Fruit fly (Drosophila melanogaster) whole organism, adult: ENCODE data around the gene CG31886.

Source experiments
- CG11617 ChIP-seq: fragments of 200-800 bp; sonication (Bioruptor generic); optimal IDR thresholded peaks from 2 replicates; lab custom pipeline; 2017; ENCODE audit warnings: mild to moderate bottlenecking, missing biosample characterization, missing genetic modification reagents, missing genetic modification characterization
- CG12768 ChIP-seq: fragments of 200-800 bp; sonication (Bioruptor generic); optimal IDR thresholded peaks from 2 replicates; lab custom pipeline; 2017; ENCODE audit warnings: missing biosample characterization, missing genetic modification characterization, mild to moderate bottlenecking, moderate library complexity, missing genetic modification reagents
- CG14711 ChIP-seq: fragments of 200-800 bp; sonication (Bioruptor generic); optimal IDR thresholded peaks from 2 replicates; lab custom pipeline; 2018; ENCODE audit warnings: missing biosample characterization, mild to moderate bottlenecking, missing genetic modification characterization, moderate library complexity
- CG1620 ChIP-seq: fragments of 200-800 bp; sonication (Bioruptor generic); optimal IDR thresholded peaks from 2 replicates; lab custom pipeline; 2016; ENCODE audit warnings: missing biosample characterization, missing genetic modification characterization
- CG33017 ChIP-seq: fragments of 200-800 bp; sonication (Bioruptor generic); optimal IDR thresholded peaks from 2 replicates; lab custom pipeline; 2018; ENCODE audit warnings: missing biosample characterization, mild to moderate bottlenecking, missing genetic modification characterization, moderate library complexity
- CG5204 ChIP-seq: fragments of 200-800 bp; sonication (Bioruptor generic); optimal IDR thresholded peaks from 2 replicates; lab custom pipeline; 2016; ENCODE audit warnings: missing biosample characterization, missing genetic modification characterization
- CG7045 ChIP-seq: fragments of 200-800 bp; sonication (Bioruptor generic); optimal IDR thresholded peaks from 2 replicates; lab custom pipeline; 2017; ENCODE audit warnings: missing biosample characterization, mild to moderate bottlenecking, missing genetic modification characterization
- CG7101 ChIP-seq: fragments of 200-800 bp; sonication (Bioruptor generic); optimal IDR thresholded peaks from 2 replicates; lab custom pipeline; 2018; ENCODE audit warnings: missing biosample characterization, mild to moderate bottlenecking, missing genetic modification characterization, moderate library complexity
- Clk ChIP-seq: fragments of 200-800 bp; sonication (Bioruptor generic); optimal IDR thresholded peaks from 2 replicates; lab custom pipeline; 2017; ENCODE audit warnings: missing biosample characterization, missing genetic modification characterization
- Crg-1 ChIP-seq: fragments of 200-800 bp; sonication (Bioruptor generic); optimal IDR thresholded peaks from 2 replicates; lab custom pipeline; 2016; ENCODE audit warnings: missing biosample characterization, missing genetic modification characterization
- Hr96 ChIP-seq: fragments of 200-800 bp; sonication (Bioruptor generic); optimal IDR thresholded peaks from 2 replicates; lab custom pipeline; 2016; ENCODE audit warnings: missing biosample characterization, missing genetic modification characterization
- Mnt ChIP-seq: fragments of 200-800 bp; sonication (Bioruptor generic); optimal IDR thresholded peaks from 2 replicates; lab custom pipeline; 2016; ENCODE audit warnings: missing biosample characterization, mild to moderate bottlenecking, missing genetic modification characterization
- bab1 ChIP-seq: fragments of 200-800 bp; sonication (Bioruptor generic); optimal IDR thresholded peaks from 3 replicates; lab custom pipeline; 2019; ENCODE audit warnings: missing biosample characterization, mild to moderate bottlenecking, missing genetic modification characterization, moderate library complexity
- cic ChIP-seq: fragments of 200-800 bp; sonication (Bioruptor generic); optimal IDR thresholded peaks from 2 replicates; lab custom pipeline; 2017; ENCODE audit warnings: missing biosample characterization, mild to moderate bottlenecking, missing genetic modification characterization, moderate library complexity
- cnc ChIP-seq, 2 experiments: fragments of >200 bp; optimal IDR thresholded peaks; 2 replicates each; lab custom pipeline; 2017
- kay ChIP-seq: fragments of 200-800 bp; sonication (Bioruptor generic); peaks from one replicate; lab custom pipeline; 2016; ENCODE audit warnings: missing biosample characterization, missing genetic modification characterization, borderline replicate concordance
- ovo ChIP-seq: fragments of 200-800 bp; sonication (Bioruptor generic); optimal IDR thresholded peaks from 2 replicates; lab custom pipeline; 2016; ENCODE audit warnings: missing biosample characterization, missing genetic modification characterization
- pad ChIP-seq: fragments of 200-800 bp; sonication (Bioruptor generic); optimal IDR thresholded peaks from 3 replicates; lab custom pipeline; 2017; ENCODE audit warnings: missing biosample characterization, missing genetic modification characterization, mild to moderate bottlenecking, moderate library complexity, missing genetic modification reagents
- tj ChIP-seq: fragments of 200-800 bp; sonication (Bioruptor generic); optimal IDR thresholded peaks from 3 replicates; lab custom pipeline; 2017; ENCODE audit warnings: missing biosample characterization, mild to moderate bottlenecking, missing genetic modification characterization, moderate library complexity
- toe ChIP-seq: fragments of 200-800 bp; sonication (Bioruptor generic); optimal IDR thresholded peaks from 2 replicates; lab custom pipeline; 2016; ENCODE audit warnings: missing biosample characterization, missing genetic modification characterization

The CG31886 gene

dm6 chr2L:8957152-8957551 lies 1.7 kb downstream of the CG31886 start:
- no peak for TF ChIP-seq CG1620 (GFP tag; lab: Kevin White, UChicago)
- no peak for TF ChIP-seq cnc (optimal IDR thresholded peaks at IDR 0.05; lab: Kevin White, UChicago)
- no peak for TF ChIP-seq tj
- no peak for TF ChIP-seq CG11617
- no peak for TF ChIP-seq Clk (GFP tag; lab: Kevin White, UChicago)
- no peak for TF ChIP-seq toe (GFP tag; lab: Kevin White, UChicago)
- TF ChIP-seq ovo (GFP tag; lab: Kevin White, UChicago): no peak
- TF ChIP-seq CG33017 (tag; lab: Kevin White, UChicago): no peak
- no peak for TF ChIP-seq Mnt (GFP tag; lab: Kevin White, UChicago)
- TF ChIP-seq pad: no peak

- TF ChIP-seq kay (GFP tag; lab: Kevin White, UChicago): peak; percentile 18
- no peak for TF ChIP-seq toe (GFP tag; lab: Kevin White, UChicago)
Measured at dm6 chr2L:8956336-8956726, 2.5 kb downstream of the CG31886 start.

- peak; percentile 74 for TF ChIP-seq cic (GFP tag; lab: Kevin White, UChicago)
- no peak for TF ChIP-seq CG12768 (GFP tag; lab: Kevin White, UChicago)
- peak; percentile 15 for TF ChIP-seq CG33017 (tag; lab: Kevin White, UChicago)
- TF ChIP-seq cnc (optimal IDR thresholded peaks at IDR 0.05; lab: Kevin White, UChicago): no peak
- no peak for TF ChIP-seq CG5204
- no peak for TF ChIP-seq CG7101 (tag; lab: Kevin White, UChicago)
- peak; percentile 16 for TF ChIP-seq Crg-1 (GFP tag; lab: Kevin White, UChicago)
- no peak for TF ChIP-seq Clk (GFP tag; lab: Kevin White, UChicago)
- no peak for TF ChIP-seq pad
- no peak for TF ChIP-seq bab1 (GFP tag; lab: Kevin White, UChicago)
- no peak for TF ChIP-seq CG1620 (GFP tag; lab: Kevin White, UChicago)
- TF ChIP-seq Hr96: no peak
- no peak for TF ChIP-seq CG14711 (tag; lab: Kevin White, UChicago)
- no peak for TF ChIP-seq tj
- TF ChIP-seq CG11617: no peak
- no peak for TF ChIP-seq ovo (GFP tag; lab: Kevin White, UChicago)
- TF ChIP-seq kay (GFP tag; lab: Kevin White, UChicago): peak; percentile 14
- TF ChIP-seq CG7045 (GFP tag; lab: Kevin White, UChicago): no peak
- peak; percentile 66 for TF ChIP-seq Mnt (GFP tag; lab: Kevin White, UChicago)
Measured at dm6 chr2L:8955597-8956335, 3.1 kb downstream of the CG31886 start.

dm6 chr2L:8952194-8953037 lies 6.4 kb downstream of the CG31886 start:
- TF ChIP-seq CG12768 (GFP tag; lab: Kevin White, UChicago) (peak; percentile 53), cic (GFP tag; lab: Kevin White, UChicago) (peak; percentile 67), CG33017 (tag; lab: Kevin White, UChicago) (peak; percentile 72), Crg-1 (GFP tag; lab: Kevin White, UChicago) (no peak), bab1 (GFP tag; lab: Kevin White, UChicago) (no peak), CG11617 (peak; percentile 11), kay (GFP tag; lab: Kevin White, UChicago) (peak; percentile 96), Clk (GFP tag; lab: Kevin White, UChicago) (no peak), cnc (optimal IDR thresholded peaks at IDR 0.05; lab: Kevin White, UChicago) (no peak), Mnt (GFP tag; lab: Kevin White, UChicago) (no peak), CG5204 (peak; percentile 44), tj (peak; percentile 73), CG7045 (GFP tag; lab: Kevin White, UChicago) (no peak), pad (peak; percentile 4), Hr96 (no peak), CG14711 (tag; lab: Kevin White, UChicago) (no peak), CG1620 (GFP tag; lab: Kevin White, UChicago) (no peak), toe (GFP tag; lab: Kevin White, UChicago) (no peak), ovo (GFP tag; lab: Kevin White, UChicago) (peak; percentile 37), CG7101 (tag; lab: Kevin White, UChicago) (peak; percentile 56)

dm6 chr2L:8951184-8951934 lies 7.5 kb downstream of the CG31886 start, which contains the start of gene C1GalTA:
C1GalTA (minus strand) TSS chr2L:8951216.
- TF ChIP-seq toe (GFP tag; lab: Kevin White, UChicago): peak; percentile 48
- TF ChIP-seq CG7101 (tag; lab: Kevin White, UChicago): peak; percentile 99
- TF ChIP-seq kay (GFP tag; lab: Kevin White, UChicago): peak; percentile 67
- TF ChIP-seq CG5204: peak; percentile 72
- peak; percentile 97 for TF ChIP-seq CG14711 (tag; lab: Kevin White, UChicago)
- peak; percentile 98 for TF ChIP-seq CG7045 (GFP tag; lab: Kevin White, UChicago)
- peak; percentile 74 for TF ChIP-seq ovo (GFP tag; lab: Kevin White, UChicago)
- TF ChIP-seq Crg-1 (GFP tag; lab: Kevin White, UChicago): peak; percentile 90
- peak; percentile 89 for TF ChIP-seq pad
- TF ChIP-seq cic (GFP tag; lab: Kevin White, UChicago): peak; percentile 91
- peak; percentile 64 for TF ChIP-seq Hr96
- TF ChIP-seq CG12768 (GFP tag; lab: Kevin White, UChicago): peak; percentile 98
- peak; percentile 84 for TF ChIP-seq tj
- peak; percentile 35 for TF ChIP-seq CG1620 (GFP tag; lab: Kevin White, UChicago)
- TF ChIP-seq CG11617: peak; percentile 99
- TF ChIP-seq cnc (optimal IDR thresholded peaks at IDR 0.05; lab: Kevin White, UChicago): no peak
- TF ChIP-seq Clk (GFP tag; lab: Kevin White, UChicago): peak; percentile 88
- TF ChIP-seq bab1 (GFP tag; lab: Kevin White, UChicago): peak; percentile 99
- TF ChIP-seq Mnt (GFP tag; lab: Kevin White, UChicago): peak; percentile 66
- TF ChIP-seq CG33017 (tag; lab: Kevin White, UChicago): peak; percentile 99
